Worm (Caenorhabditis elegans) whole organism, L4 larva: ENCODE data around the gene cap-2.

Experiments
- T26A8.4 ChIP-seq: fragments of 200-800 bp; sonication (Bioruptor generic); IDR thresholded peaks from 2 replicates; pipeline ENCODE4 v1.3.6; 2022; ENCODE audit warnings: missing genetic modification characterization, missing compliant biosample characterization
- Y105C5A.15 ChIP-seq: fragments of 200-800 bp; sonication (Bioruptor generic); IDR thresholded peaks from 2 replicates; pipeline ENCODE4 v1.3.6; 2022; ENCODE audit warnings: missing genetic modification characterization, missing compliant biosample characterization
- Y48G9A.11 ChIP-seq: fragments of 200-800 bp; sonication (Bioruptor generic); IDR thresholded peaks from 2 replicates; pipeline ENCODE4 v1.3.6; 2022; ENCODE audit warnings: missing genetic modification reagents, missing genetic modification characterization, missing compliant biosample characterization
- Y75B8A.6 ChIP-seq: fragments of 200-800 bp; sonication (Bioruptor generic); IDR thresholded peaks from 2 replicates; pipeline ENCODE4 v1.3.6; 2022; ENCODE audit warnings: missing genetic modification reagents, missing genetic modification characterization, missing compliant biosample characterization
- ZK337.2 ChIP-seq: fragments of 200-800 bp; sonication (Bioruptor generic); IDR thresholded peaks from 2 replicates; pipeline ENCODE4 v1.3.6; 2022; ENCODE audit warnings: missing genetic modification reagents, missing genetic modification characterization, missing compliant biosample characterization
- aha-1 ChIP-seq: fragments of 150-350 bp; peaks from one replicate; lab custom pipeline; 2014; ENCODE audit warnings: missing biosample characterization, missing genetic modification characterization
- arid-1 ChIP-seq: fragments of 200-800 bp; sonication (Bioruptor generic); conservative IDR thresholded peaks from 2 replicates; pipeline ENCODE4 v1.3.6; 2022; ENCODE audit warnings: missing genetic modification reagents, missing genetic modification characterization, missing compliant biosample characterization
- attf-4 ChIP-seq: sonication (generic microtip); optimal IDR thresholded peaks from 3 replicates; lab custom pipeline; 2017; ENCODE audit warnings: missing biosample characterization, missing genetic modification characterization
- ceh-44 ChIP-seq: fragments of 200-800 bp; sonication (Bioruptor generic); IDR thresholded peaks from 2 replicates; pipeline ENCODE4 v1.3.6; 2022; ENCODE audit warnings: missing genetic modification reagents, missing genetic modification characterization, missing compliant biosample characterization
- ceh-82 ChIP-seq: sonication (generic microtip); optimal IDR thresholded peaks from 2 replicates; lab custom pipeline; 2017; ENCODE audit warnings: missing biosample characterization, missing genetic modification characterization
- cey-2 ChIP-seq: sonication (generic microtip); optimal IDR thresholded peaks from 3 replicates; lab custom pipeline; 2017; ENCODE audit warnings: missing genetic modification characterization, mild to moderate bottlenecking, missing compliant biosample characterization, antibody characterized with exemption, borderline replicate concordance; ENCODE audit not compliant: insufficient read depth
- ctbp-1 ChIP-seq: fragments of 200-800 bp; sonication (Bioruptor generic); IDR thresholded peaks from 2 replicates; pipeline ENCODE4 v1.3.6; 2022; ENCODE audit warnings: missing genetic modification reagents, missing genetic modification characterization, missing compliant biosample characterization
- daf-12 ChIP-seq: fragments of 150-350 bp; optimal IDR thresholded peaks from 2 replicates; lab custom pipeline; 2014; ENCODE audit warnings: missing biosample characterization, missing genetic modification reagents, missing genetic modification characterization
- daf-16 ChIP-seq, 3 experiments: sonication (generic microtip); optimal IDR thresholded peaks; 2 replicates each; lab custom pipeline; 2016 to 2017; ENCODE audit warnings: missing genetic modification characterization in 3 of 3, missing genetic modification reagents in 3 of 3, mild to moderate bottlenecking in 2 of 3, missing compliant biosample characterization in 2 of 3, missing biosample characterization in 1 of 3, moderate library complexity in 1 of 3
- daf-19 ChIP-seq: fragments of 200-800 bp; sonication (Bioruptor generic); conservative IDR thresholded peaks from 2 replicates; pipeline ENCODE4 v1.3.6; 2022; ENCODE audit warnings: missing genetic modification characterization, missing compliant biosample characterization
- dmd-6 ChIP-seq: fragments of 200-800 bp; sonication (Bioruptor generic); IDR thresholded peaks from 2 replicates; pipeline ENCODE4 v1.3.6; 2022; ENCODE audit warnings: missing genetic modification reagents, missing genetic modification characterization, missing compliant biosample characterization
- dmd-8 ChIP-seq: fragments of 200-800 bp; sonication (Bioruptor generic); IDR thresholded peaks from 2 replicates; pipeline ENCODE4 v1.3.6; 2022; ENCODE audit warnings: missing genetic modification characterization, missing compliant biosample characterization
- gei-8 ChIP-seq: fragments of 200-800 bp; sonication (Bioruptor generic); optimal IDR thresholded peaks from 2 replicates; lab custom pipeline; 2018; ENCODE audit warnings: mild to moderate bottlenecking, missing genetic modification characterization, missing compliant biosample characterization
- hlh-11 ChIP-seq: fragments of 200-800 bp; sonication (Bioruptor generic); optimal IDR thresholded peaks from 2 replicates; lab custom pipeline; 2018; ENCODE audit warnings: mild to moderate bottlenecking, missing genetic modification characterization, missing compliant biosample characterization
- hmg-1.1 ChIP-seq: fragments of 200-800 bp; sonication (Bioruptor generic); IDR thresholded peaks from 2 replicates; pipeline ENCODE4 v1.3.6; 2022; ENCODE audit warnings: missing genetic modification reagents, missing genetic modification characterization, missing compliant biosample characterization
- lin-29 ChIP-seq: fragments of 200-800 bp; sonication (Bioruptor generic); IDR thresholded peaks from 2 replicates; pipeline ENCODE4 v1.3.6; 2022; ENCODE audit warnings: missing genetic modification reagents, missing genetic modification characterization, missing compliant biosample characterization
- lin-39 ChIP-seq: fragments of 150-350 bp; optimal IDR thresholded peaks from 2 replicates; lab custom pipeline; 2014; ENCODE audit warnings: missing biosample characterization, missing genetic modification reagents, missing genetic modification characterization
- lir-3 ChIP-seq: sonication (generic microtip); optimal IDR thresholded peaks from 2 replicates; lab custom pipeline; 2016; ENCODE audit warnings: mild to moderate bottlenecking, missing genetic modification characterization, missing compliant biosample characterization
- lsy-2 ChIP-seq, 2 experiments: fragments of 150-350 bp in 1 of 2; sonication (generic microtip) in 1 of 2; optimal IDR thresholded peaks; 2 replicates each; lab custom pipeline; 2014 to 2017; ENCODE audit warnings: missing biosample characterization in 2 of 2, missing genetic modification characterization in 2 of 2
- madf-5 ChIP-seq, 2 experiments: fragments of 200-800 bp; sonication (Bioruptor generic); IDR thresholded peaks; 2 replicates each; pipeline ENCODE4 v1.3.6; 2022; ENCODE audit warnings: missing compliant biosample characterization in 2 of 2, missing genetic modification characterization in 2 of 2
- madf-9 ChIP-seq: fragments of 200-800 bp; sonication (Bioruptor generic); conservative IDR thresholded peaks from 2 replicates; pipeline ENCODE4 v1.3.6; 2022; ENCODE audit warnings: missing genetic modification reagents, missing genetic modification characterization, missing compliant biosample characterization
- mep-1 ChIP-seq: fragments of 150-350 bp; sonication (generic microtip); optimal IDR thresholded peaks from 3 replicates; lab custom pipeline; 2014; ENCODE audit warnings: missing biosample characterization, missing genetic modification characterization
- nhr-10 ChIP-seq: fragments of 150-350 bp; optimal IDR thresholded peaks from 2 replicates; lab custom pipeline; 2014; ENCODE audit warnings: missing biosample characterization, missing genetic modification characterization
- nhr-102 ChIP-seq: sonication (generic microtip); optimal IDR thresholded peaks from 2 replicates; lab custom pipeline; 2016; ENCODE audit warnings: mild to moderate bottlenecking, missing genetic modification characterization, moderate library complexity, missing compliant biosample characterization
- nhr-11 ChIP-seq: fragments of 150-350 bp; optimal IDR thresholded peaks from 2 replicates; lab custom pipeline; 2014; ENCODE audit warnings: missing biosample characterization, missing genetic modification characterization
- nhr-41 ChIP-seq: fragments of 200-800 bp; sonication (Bioruptor generic); IDR thresholded peaks from 2 replicates; pipeline ENCODE4 v1.3.6; 2022; ENCODE audit warnings: missing genetic modification reagents, missing genetic modification characterization, missing compliant biosample characterization
- nhr-48 ChIP-seq: sonication (generic microtip); optimal IDR thresholded peaks from 2 replicates; lab custom pipeline; 2016; ENCODE audit warnings: mild to moderate bottlenecking, missing genetic modification characterization, missing compliant biosample characterization
- php-3 ChIP-seq: fragments of 200-800 bp; sonication (Bioruptor generic); IDR thresholded peaks from 2 replicates; pipeline ENCODE4 v1.3.6; 2022; ENCODE audit warnings: missing genetic modification reagents, missing genetic modification characterization, missing compliant biosample characterization
- saeg-2 ChIP-seq: fragments of 200-800 bp; sonication (Bioruptor generic); IDR thresholded peaks from 2 replicates; pipeline ENCODE4 v1.3.6; 2022; ENCODE audit warnings: missing genetic modification reagents, missing genetic modification characterization, missing compliant biosample characterization
- sdz-12 ChIP-seq: fragments of 200-800 bp; sonication (Bioruptor generic); optimal IDR thresholded peaks from 2 replicates; lab custom pipeline; 2018; ENCODE audit warnings: mild to moderate bottlenecking, missing genetic modification characterization, missing compliant biosample characterization
- set-16 ChIP-seq: fragments of 200-800 bp; sonication (Bioruptor generic); IDR thresholded peaks from 2 replicates; pipeline ENCODE4 v1.3.6; 2022; ENCODE audit warnings: missing genetic modification reagents, missing genetic modification characterization, missing compliant biosample characterization
- skn-1 ChIP-seq: fragments of 150-350 bp; optimal IDR thresholded peaks from 2 replicates; lab custom pipeline; 2014; ENCODE audit warnings: missing biosample characterization, missing genetic modification characterization
- unc-130 ChIP-seq: sonication (generic microtip); optimal IDR thresholded peaks from 2 replicates; lab custom pipeline; 2016; ENCODE audit warnings: missing genetic modification reagents, missing genetic modification characterization, missing compliant biosample characterization
- vab-7 ChIP-seq: fragments of 200-800 bp; sonication (Bioruptor generic); IDR thresholded peaks from 2 replicates; pipeline ENCODE4 v1.3.6; 2022; ENCODE audit warnings: missing genetic modification reagents, missing genetic modification characterization, missing compliant biosample characterization
- zip-2 ChIP-seq: fragments of 150-350 bp; optimal IDR thresholded peaks from 2 replicates; lab custom pipeline; 2014; ENCODE audit warnings: missing biosample characterization, missing genetic modification characterization
- ztf-11 ChIP-seq: fragments of 150-350 bp; optimal IDR thresholded peaks from 2 replicates; lab custom pipeline; 2014; ENCODE audit warnings: missing biosample characterization, missing genetic modification characterization

Gene cap-2

ce11 chrII:10829081-10829480, 39.9 kb upstream of the cap-2 start, which contains the start of gene VM106R.1:
Gene VM106R.1 (minus strand): TSS chrII:10829181.
- TF ChIP-seq mep-1 (no peak), unc-130 (GFP tag; lab: Kevin White, UChicago) (no peak), arid-1 (GFP tag; lab: Robert Waterston, UW) (no peak), madf-9 (GFP tag; lab: Robert Waterston, UW) (no peak)

- TF ChIP-seq set-16 (GFP tag; lab: Robert Waterston, UW): 0 out of 2 replicates have a peak, but pooled peaks have one; percentile 14
- no peak for TF ChIP-seq lin-39 (tag; lab: Kevin White, UChicago)
- TF ChIP-seq hmg-1.1 (GFP tag; lab: Robert Waterston, UW): 0 out of 2 replicates have a peak, but pooled peaks have one; percentile 21
- no peak for TF ChIP-seq daf-12 (tag; lab: Kevin White, UChicago)
These were observed 39.4 kb upstream of the cap-2 start for ce11 chrII:10829572-10829971.

- no peak for TF ChIP-seq mep-1
- no peak for TF ChIP-seq sdz-12 (GFP tag; lab: Kevin White, UChicago)
- no peak for TF ChIP-seq lin-29 (GFP tag; lab: Robert Waterston, UW)
- no peak for TF ChIP-seq Y105C5A.15
- TF ChIP-seq aha-1 (tag; lab: Kevin White, UChicago): peak; percentile 90
- no peak for TF ChIP-seq vab-7 (GFP tag; lab: Robert Waterston, UW)
- no peak for TF ChIP-seq ZK337.2 (GFP tag; lab: Robert Waterston, UW)
These were observed 34.3 kb upstream of the cap-2 start for ce11 chrII:10834717-10835116.

- TF ChIP-seq lir-3 (tag; lab: Kevin White, UChicago) (no peak), hlh-11 (tag; lab: Kevin White, UChicago) (no peak), Y48G9A.11 (GFP tag; lab: Robert Waterston, UW) (no peak), ceh-44 (GFP tag; lab: Robert Waterston, UW) (no peak)
These were observed 30.4 kb upstream of the cap-2 start for ce11 chrII:10838550-10838949.

ce11 chrII:10840067-10840466, 28.9 kb upstream of the cap-2 start:
- peak; percentile 75 for TF ChIP-seq sdz-12 (GFP tag; lab: Kevin White, UChicago)
- no peak for TF ChIP-seq lin-39 (tag; lab: Kevin White, UChicago)
- TF ChIP-seq dmd-8: peak; percentile 96
- 0 out of 2 replicates have a peak, but pooled peaks have one; percentile 60 for TF ChIP-seq Y75B8A.6
- TF ChIP-seq php-3 (GFP tag; lab: Robert Waterston, UW): peak; percentile 78
- no peak for TF ChIP-seq ceh-82
- TF ChIP-seq nhr-48 (tag; lab: Kevin White, UChicago): peak; percentile 55
- peak; percentile 16 for TF ChIP-seq nhr-10 (tag; lab: Kevin White, UChicago)
- TF ChIP-seq lsy-2 (tag; optimal IDR thresholded peaks at IDR 0.05; lab: Kevin White, UChicago): peak; percentile 35 to 85
- peak; percentile 84 for TF ChIP-seq nhr-102 (tag; lab: Kevin White, UChicago)
- TF ChIP-seq T26A8.4 (GFP tag; lab: Robert Waterston, UW): peak; percentile 86
- TF ChIP-seq madf-5 (GFP tag; IDR thresholded peaks at IDR 0.05; lab: Robert Waterston, UW): peak; percentile 79 to 83; a peak in 3 of 4 replicates
- peak; percentile 83 for TF ChIP-seq madf-9 (GFP tag; lab: Robert Waterston, UW)
- TF ChIP-seq daf-16 (GFP tag; optimal IDR thresholded peaks at IDR 0.05; lab: Kevin White, UChicago): peak; percentile 64 to 83
- TF ChIP-seq daf-16 (tag; optimal IDR thresholded peaks at IDR 0.05; lab: Kevin White, UChicago): peak; percentile 68
- TF ChIP-seq ctbp-1 (GFP tag; lab: Robert Waterston, UW): peak; percentile 88
- TF ChIP-seq gei-8 (GFP tag; lab: Kevin White, UChicago): peak; percentile 60
- no peak for TF ChIP-seq cey-2
- peak; percentile 30; the same call in 1 of the 2 replicates for TF ChIP-seq saeg-2 (GFP tag; lab: Robert Waterston, UW)
- peak; percentile 72 for TF ChIP-seq hlh-11 (tag; lab: Kevin White, UChicago)
- no peak for TF ChIP-seq skn-1
- TF ChIP-seq lir-3 (tag; lab: Kevin White, UChicago): peak; percentile 59
- peak; percentile 37; the same call in 1 of the 2 replicates for TF ChIP-seq nhr-41
- peak; percentile 95 for TF ChIP-seq arid-1 (GFP tag; lab: Robert Waterston, UW)
- peak; percentile 67; the same call in 1 of the 2 replicates for TF ChIP-seq ceh-44 (GFP tag; lab: Robert Waterston, UW)
- TF ChIP-seq ztf-11: peak; percentile 9
- peak; percentile 59 for TF ChIP-seq nhr-11
- peak; percentile 42 for TF ChIP-seq zip-2
- TF ChIP-seq attf-4 (tag; lab: Kevin White, UChicago): no peak
- TF ChIP-seq dmd-6: peak; percentile 72
- no peak for TF ChIP-seq daf-19 (GFP tag; lab: Robert Waterston, UW)
